Worm (Caenorhabditis elegans): ENCODE results near the gene thoc-1.

- TF ChIP-seq mxl-3 (GFP tag; optimal IDR thresholded peaks at IDR 0.05) (no peak), lin-39 (tag; optimal IDR thresholded peaks at IDR 0.05) (no peak), unc-39 (tag; optimal IDR thresholded peaks at IDR 0.05) (no peak), dpl-1 (GFP tag; optimal IDR thresholded peaks at IDR 0.05) (no peak), ztf-11 (tag; optimal IDR thresholded peaks at IDR 0.05) (no peak), ZK546.5 (tag; optimal IDR thresholded peaks at IDR 0.05) (no peak), madf-5 (GFP tag; IDR thresholded peaks at IDR 0.05) (no peak)
Observed at ce11 chrII:709081-709480, 7.2 kb downstream of the thoc-1 start, which contains the start of gene T02H6.1.

Data from whole organism, L4 larva.